Worm (Caenorhabditis elegans) whole organism, L4/young adult: ENCODE measurements around the gene ceh-54.

Source experiments
- W03F9.2 ChIP-seq: fragments of 150-350 bp; optimal IDR thresholded peaks from 2 replicates; lab custom pipeline; 2014; ENCODE audit warnings: missing biosample characterization, missing genetic modification characterization
- him-1 ChIP-seq: sonication (generic microtip); optimal IDR thresholded peaks from 2 replicates; lab custom pipeline; 2016; ENCODE audit warnings: missing genotype, missing genetic modification reagents, missing genetic modification characterization, missing compliant biosample characterization

DNA sequence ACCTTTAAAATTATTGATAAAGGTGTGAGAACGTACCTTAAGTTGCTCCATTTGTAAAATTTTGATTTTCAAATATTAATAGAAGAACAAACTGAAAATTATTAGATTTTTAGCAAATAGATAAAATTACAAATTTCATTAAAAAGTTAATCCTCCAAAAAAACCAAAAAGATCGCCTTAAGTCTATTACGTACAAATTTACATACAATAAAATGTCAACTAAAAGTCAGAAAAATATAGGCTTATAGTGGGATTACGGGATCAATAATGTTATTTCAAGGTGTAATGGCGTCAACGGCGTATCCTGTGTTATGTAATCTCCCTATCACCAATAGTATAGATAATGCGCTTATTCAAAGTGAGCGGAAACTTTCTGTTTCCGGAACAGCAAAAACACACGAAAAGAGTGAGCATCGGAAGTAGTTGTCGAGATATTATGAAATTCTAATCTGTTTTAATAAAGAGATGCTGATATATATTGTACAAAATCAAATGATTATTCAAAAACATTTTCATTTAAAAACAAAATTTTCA, at the start of gene ceh-54:
- TF ChIP-seq him-1 (tag; lab: Kevin White, UChicago): no peak
- no peak for TF ChIP-seq W03F9.2 (tag; lab: Kevin White, UChicago)
